Worm (Caenorhabditis elegans) whole organism, L1 larva: Measurements from ENCODE around the gene grwd-1.
A peak's percentile ranks its signal among the peaks of the same experiment; 100 is the strongest.

ENCODE experiments used
- C34B4.2 ChIP-seq: sonication (generic microtip); optimal IDR thresholded peaks from 2 replicates; lab custom pipeline; 2017; ENCODE audit warnings: mild to moderate bottlenecking, missing genetic modification characterization, missing compliant biosample characterization
- Y116A8C.19 ChIP-seq: sonication (generic microtip); optimal IDR thresholded peaks from 2 replicates; lab custom pipeline; 2016; ENCODE audit warnings: missing compliant biosample characterization, missing genetic modification characterization, borderline replicate concordance
- ama-1 ChIP-seq: fragments of 150-350 bp; optimal IDR thresholded peaks from 2 replicates; lab custom pipeline; 2014
- ceh-8 ChIP-seq: fragments of 200-800 bp; sonication (Bioruptor generic); optimal IDR thresholded peaks from 2 replicates; lab custom pipeline; 2018; ENCODE audit warnings: mild to moderate bottlenecking, missing genetic modification characterization, moderate library complexity, missing compliant biosample characterization
- ceh-82 ChIP-seq, 3 experiments: fragments of 150-350 bp in 1 of 3; sonication (generic microtip) in 2 of 3; optimal IDR thresholded peaks; 2 replicates each; lab custom pipeline; 2014 to 2017; ENCODE audit warnings: missing biosample characterization in 3 of 3, missing genetic modification characterization in 3 of 3
- ceh-88 ChIP-seq: fragments of 200-800 bp; sonication (Bioruptor generic); IDR thresholded peaks from 2 replicates; pipeline ENCODE4 v1.3.6; 2022; ENCODE audit warnings: missing genetic modification characterization, missing compliant biosample characterization
- ces-1 ChIP-seq: fragments of 150-350 bp; optimal IDR thresholded peaks from 2 replicates; lab custom pipeline; 2014; ENCODE audit warnings: missing biosample characterization, missing genetic modification reagents, missing genetic modification characterization
- dpl-1 ChIP-seq, 3 experiments: fragments of 150-350 bp in 2 of 3; sonication (generic microtip) in 1 of 3; optimal IDR thresholded peaks; 2 replicates each; lab custom pipeline; 2014 to 2017; ENCODE audit warnings: missing biosample characterization in 3 of 3, missing genetic modification characterization in 3 of 3, missing genetic modification reagents in 3 of 3
- efl-1 ChIP-seq, 4 experiments: fragments of 150-350 bp; optimal IDR thresholded peaks in 3 of 4; peaks in 1 of 4; 1 replicate in 1 of 4; 2 replicates in 3 of 4; lab custom pipeline; 2014; ENCODE audit warnings: missing biosample characterization in 2 of 4, missing genetic modification characterization in 2 of 4, missing genetic modification reagents in 2 of 4
- egl-27 ChIP-seq, 2 experiments: fragments of 150-350 bp in 1 of 2; sonication (generic microtip); optimal IDR thresholded peaks; 3 replicates each; lab custom pipeline; 2017 to 2018; ENCODE audit warnings: missing biosample characterization in 2 of 2, missing genetic modification characterization in 2 of 2, missing genetic modification reagents in 2 of 2
- elt-2 ChIP-seq: sonication (generic microtip); optimal IDR thresholded peaks from 2 replicates; lab custom pipeline; 2016; ENCODE audit warnings: missing genetic modification characterization, mild to moderate bottlenecking, inconsistent platforms, missing compliant biosample characterization, missing genetic modification reagents
- ets-5 ChIP-seq: fragments of 200-800 bp; sonication (Bioruptor generic); IDR thresholded peaks from 2 replicates; pipeline ENCODE4 v1.3.6; 2022; ENCODE audit warnings: missing genetic modification characterization, missing compliant biosample characterization
- fkh-4 ChIP-seq: sonication (generic microtip); optimal IDR thresholded peaks from 2 replicates; lab custom pipeline; 2016; ENCODE audit warnings: missing compliant biosample characterization, missing genetic modification characterization, borderline replicate concordance
- fkh-8 ChIP-seq: sonication (generic microtip); optimal IDR thresholded peaks from 2 replicates; lab custom pipeline; 2016; ENCODE audit warnings: mild to moderate bottlenecking, missing genetic modification characterization, missing compliant biosample characterization
- hlh-17 ChIP-seq: fragments of 200-800 bp; sonication (Bioruptor generic); optimal IDR thresholded peaks from 2 replicates; lab custom pipeline; 2018; ENCODE audit warnings: missing genetic modification characterization, mild to moderate bottlenecking, missing compliant biosample characterization, moderate library complexity, borderline replicate concordance
- hlh-4 ChIP-seq: sonication (generic microtip); optimal IDR thresholded peaks from 2 replicates; lab custom pipeline; 2016; ENCODE audit warnings: mild to moderate bottlenecking, missing genetic modification characterization, missing compliant biosample characterization
- hpl-2 ChIP-seq: fragments of 150-350 bp; optimal IDR thresholded peaks from 2 replicates; lab custom pipeline; 2014; ENCODE audit warnings: missing biosample characterization, missing genetic modification reagents, missing genetic modification characterization
- irx-1 ChIP-seq: sonication (generic microtip); optimal IDR thresholded peaks from 2 replicates; lab custom pipeline; 2016; ENCODE audit warnings: missing genetic modification characterization, missing compliant biosample characterization
- isw-1 ChIP-seq: fragments of 200-800 bp; sonication (Bioruptor generic); IDR thresholded peaks from 2 replicates; pipeline ENCODE4 v1.3.6; 2022; ENCODE audit warnings: missing genetic modification characterization, missing compliant biosample characterization
- lin-35 ChIP-seq, 2 experiments: fragments of 150-350 bp; optimal IDR thresholded peaks; 2 replicates each; lab custom pipeline; 2014; ENCODE audit warnings: missing biosample characterization in 2 of 2, missing genetic modification characterization in 2 of 2, missing genetic modification reagents in 2 of 2
- lin-39 ChIP-seq: fragments of 150-350 bp; optimal IDR thresholded peaks from 2 replicates; lab custom pipeline; 2014; ENCODE audit warnings: missing biosample characterization, missing genetic modification reagents, missing genetic modification characterization
- mab-9 ChIP-seq: fragments of 200-800 bp; sonication (Bioruptor generic); IDR thresholded peaks from 2 replicates; pipeline ENCODE4 v1.3.6; 2022; ENCODE audit warnings: missing genetic modification reagents, missing genetic modification characterization, missing compliant biosample characterization
- mef-2 ChIP-seq: fragments of 150-350 bp; optimal IDR thresholded peaks from 2 replicates; lab custom pipeline; 2014; ENCODE audit warnings: missing biosample characterization, missing genetic modification characterization
- mep-1 ChIP-seq: fragments of 150-350 bp; optimal IDR thresholded peaks from 2 replicates; lab custom pipeline; 2014; ENCODE audit warnings: missing biosample characterization, missing genetic modification characterization
- nhr-28 ChIP-seq: fragments of 150-350 bp; optimal IDR thresholded peaks from 2 replicates; lab custom pipeline; 2014; ENCODE audit warnings: missing biosample characterization, missing genetic modification characterization
- nhr-71 ChIP-seq: sonication (generic microtip); optimal IDR thresholded peaks from 2 replicates; lab custom pipeline; 2016; ENCODE audit warnings: mild to moderate bottlenecking, missing genetic modification characterization, moderate library complexity, missing compliant biosample characterization
- nhr-76 ChIP-seq: sonication (generic microtip); optimal IDR thresholded peaks from 2 replicates; lab custom pipeline; 2017; ENCODE audit warnings: missing biosample characterization, missing genetic modification characterization
- nhr-77 ChIP-seq: fragments of 150-350 bp; optimal IDR thresholded peaks from 2 replicates; lab custom pipeline; 2014; ENCODE audit warnings: missing biosample characterization, missing genetic modification characterization
- nhr-85 ChIP-seq: sonication (generic microtip); peaks from one replicate; lab custom pipeline; 2016; ENCODE audit warnings: missing genetic modification characterization, inconsistent platforms, missing compliant biosample characterization
- nhr-90 ChIP-seq: sonication (generic microtip); optimal IDR thresholded peaks from 2 replicates; lab custom pipeline; 2016; ENCODE audit warnings: mild to moderate bottlenecking, missing genetic modification characterization, missing compliant biosample characterization; ENCODE audit not compliant: poor library complexity
- pag-3 ChIP-seq: sonication (generic microtip); optimal IDR thresholded peaks from 2 replicates; lab custom pipeline; 2017; ENCODE audit warnings: missing genetic modification characterization, mild to moderate bottlenecking, missing compliant biosample characterization, antibody characterized with exemption, borderline replicate concordance; ENCODE audit not compliant: insufficient read depth
- pqm-1 ChIP-seq: sonication (generic microtip); optimal IDR thresholded peaks from 3 replicates; lab custom pipeline; 2017; ENCODE audit warnings: missing biosample characterization, missing genetic modification characterization
- rnt-1 ChIP-seq: sonication (generic microtip); optimal IDR thresholded peaks from 2 replicates; lab custom pipeline; 2016; ENCODE audit warnings: mild to moderate bottlenecking, missing genetic modification characterization, moderate library complexity, missing compliant biosample characterization
- skn-1 ChIP-seq: fragments of 150-350 bp; optimal IDR thresholded peaks from 2 replicates; lab custom pipeline; 2014; ENCODE audit warnings: missing biosample characterization, missing genetic modification characterization
- snpc-4 ChIP-seq: fragments of 150-350 bp; optimal IDR thresholded peaks from 2 replicates; lab custom pipeline; 2014; ENCODE audit warnings: missing biosample characterization, missing genetic modification characterization
- snu-23 ChIP-seq: sonication (generic microtip); optimal IDR thresholded peaks from 2 replicates; lab custom pipeline; 2016; ENCODE audit warnings: missing genetic modification characterization, missing compliant biosample characterization
- sptf-1 ChIP-seq: fragments of 150-350 bp; optimal IDR thresholded peaks from 2 replicates; lab custom pipeline; 2014; ENCODE audit warnings: missing biosample characterization, missing genetic modification characterization
- sup-37 ChIP-seq: fragments of 200-800 bp; sonication (Bioruptor generic); optimal IDR thresholded peaks from 2 replicates; lab custom pipeline; 2018; ENCODE audit warnings: mild to moderate bottlenecking, missing genetic modification characterization, missing compliant biosample characterization
- swsn-7 ChIP-seq: sonication (generic microtip); optimal IDR thresholded peaks from 2 replicates; lab custom pipeline; 2016; ENCODE audit warnings: missing genetic modification characterization, missing compliant biosample characterization
- tbx-2 ChIP-seq: sonication (generic microtip); optimal IDR thresholded peaks from 2 replicates; lab custom pipeline; 2016; ENCODE audit warnings: missing genetic modification characterization, missing compliant biosample characterization
- tlp-1 ChIP-seq: fragments of 150-350 bp; optimal IDR thresholded peaks from 2 replicates; lab custom pipeline; 2014; ENCODE audit warnings: missing biosample characterization, missing genetic modification characterization
- unc-62 ChIP-seq: fragments of 150-350 bp; optimal IDR thresholded peaks from 2 replicates; lab custom pipeline; 2014; ENCODE audit warnings: missing biosample characterization, missing genetic modification reagents, missing genetic modification characterization
- unc-86 ChIP-seq: sonication (generic microtip); optimal IDR thresholded peaks from 2 replicates; lab custom pipeline; 2016; ENCODE audit warnings: missing genetic modification characterization, missing compliant biosample characterization
- xbp-1 ChIP-seq: sonication (generic microtip); optimal IDR thresholded peaks from 2 replicates; lab custom pipeline; 2016; ENCODE audit warnings: missing genetic modification characterization, missing compliant biosample characterization
- zip-4 ChIP-seq: fragments of 200-800 bp; sonication (Bioruptor generic); optimal IDR thresholded peaks from 2 replicates; lab custom pipeline; 2018; ENCODE audit warnings: mild to moderate bottlenecking, missing genetic modification characterization, moderate library complexity, missing compliant biosample characterization
- ztf-11 ChIP-seq, 2 experiments: sonication (generic microtip); optimal IDR thresholded peaks; 2 replicates each; lab custom pipeline; 2016 to 2017; ENCODE audit warnings: missing genetic modification characterization in 2 of 2, missing biosample characterization in 1 of 2, missing compliant biosample characterization in 1 of 2
- ztf-4 ChIP-seq: fragments of 150-350 bp; optimal IDR thresholded peaks from 2 replicates; lab custom pipeline; 2014; ENCODE audit warnings: missing biosample characterization, missing genetic modification characterization

Gene grwd-1

ce11 chrIII:5185620-5186019 is 32.4 kb downstream of the grwd-1 start, which contains the start of gene pup-2:
Gene pup-2 (plus strand): TSS chrIII:5185920.
- TF ChIP-seq ama-1 (lab: Kevin White, UChicago) (no peak), fkh-8 (tag; lab: Kevin White, UChicago) (peak; percentile 10), ztf-4 (tag; lab: Kevin White, UChicago) (no peak)
- TF ChIP-seq, all 84 proteins: peak for 1

DNA sequence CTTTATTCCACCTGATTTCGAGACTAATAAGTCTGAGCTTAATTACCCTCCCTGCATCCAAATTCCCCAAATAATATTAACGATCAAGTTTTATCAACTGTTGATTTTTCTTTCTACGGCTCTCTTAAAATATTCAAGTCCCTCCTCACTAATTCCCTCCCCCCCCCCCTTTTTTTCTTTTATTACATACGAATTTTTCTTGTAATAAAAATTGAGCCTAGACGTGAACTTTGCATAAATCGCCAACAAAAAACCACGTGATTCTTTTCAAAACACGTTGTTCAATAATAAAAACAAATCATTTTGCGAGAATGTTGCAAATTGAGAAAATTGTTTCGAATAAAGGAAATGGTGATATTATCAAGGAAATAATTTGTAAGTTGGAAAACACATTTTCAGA is 35.2 kb downstream of the grwd-1 start, which contains the start of gene K10D2.8:
Gene K10D2.8, plus strand, starts transcription at position 301 of the 400 bp plus-strand sequence.
- no peak for TF ChIP-seq efl-1 (optimal IDR thresholded peaks at IDR 0.05; lab: Kevin White, UChicago)
- no peak for TF ChIP-seq efl-1 (GFP tag; optimal IDR thresholded peaks at IDR 0.05 in 1 of 2; lab: Kevin White, UChicago)

DNA sequence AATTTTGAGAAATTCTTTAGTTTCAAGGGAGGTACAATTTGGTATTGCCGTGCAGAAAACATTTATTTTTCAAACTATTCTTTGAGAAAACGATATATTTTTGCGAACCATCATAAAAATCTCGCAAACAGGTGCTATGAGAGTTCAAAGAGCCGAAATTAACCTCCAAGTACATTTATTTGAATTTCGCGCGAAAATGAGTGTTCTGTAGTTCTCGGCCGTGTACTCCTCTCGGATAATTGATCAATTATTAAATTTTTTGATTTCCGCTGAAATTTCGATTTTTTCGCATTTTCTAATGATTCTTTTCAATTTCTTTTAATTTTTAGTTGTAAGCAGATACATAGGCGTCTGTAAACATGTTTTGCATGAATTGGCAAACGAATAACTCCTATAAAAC is 36.9 kb downstream of the grwd-1 start:
- no peak for TF ChIP-seq ces-1 (GFP tag; lab: Kevin White, UChicago)
- TF ChIP-seq swsn-7 (tag; lab: Kevin White, UChicago) = peak; percentile 48
- no peak for TF ChIP-seq ztf-4 (tag; lab: Kevin White, UChicago)
- TF ChIP-seq hlh-17 (GFP tag; lab: Kevin White, UChicago) = no peak
- TF ChIP-seq nhr-90 = peak; percentile 70
- TF ChIP-seq mep-1 = no peak
- peak in 1 of 2 experiments; percentile 67 for TF ChIP-seq ztf-11 (tag; optimal IDR thresholded peaks at IDR 0.05; lab: Kevin White, UChicago)
- TF ChIP-seq ceh-82 (tag; optimal IDR thresholded peaks at IDR 0.05; lab: Kevin White, UChicago) = peak in 1 of 3 experiments; percentile 8
- TF ChIP-seq hlh-4 = no peak
- peak; percentile 22 for TF ChIP-seq elt-2 (tag; lab: Kevin White, UChicago)
- peak; percentile 70 for TF ChIP-seq nhr-71 (tag; lab: Kevin White, UChicago)
- peak; percentile 91 for TF ChIP-seq rnt-1
- TF ChIP-seq nhr-76 (tag; lab: Kevin White, UChicago) = no peak
- no peak for TF ChIP-seq lin-39 (tag; lab: Kevin White, UChicago)
- TF ChIP-seq hpl-2 (GFP tag; lab: Kevin White, UChicago) = no peak
- no peak for TF ChIP-seq isw-1
- TF ChIP-seq unc-62 (GFP tag; lab: Kevin White, UChicago) = no peak
- no peak for TF ChIP-seq pag-3 (tag; lab: Kevin White, UChicago)
- TF ChIP-seq nhr-28 = no peak
- no peak for TF ChIP-seq nhr-77 (tag; lab: Kevin White, UChicago)
- peak; percentile 84 to 92 (median 89) for TF ChIP-seq dpl-1 (GFP tag; optimal IDR thresholded peaks at IDR 0.05; lab: Kevin White, UChicago)
- TF ChIP-seq ceh-8 (GFP tag; lab: Kevin White, UChicago) = no peak
- peak; percentile 79 for TF ChIP-seq nhr-85 (tag; lab: Kevin White, UChicago)
- TF ChIP-seq unc-86 (tag; lab: Kevin White, UChicago) = no peak
- no peak for TF ChIP-seq snpc-4
- TF ChIP-seq pqm-1 = no peak
- peak; percentile 22 for TF ChIP-seq skn-1 (tag; lab: Kevin White, UChicago)
- no peak for TF ChIP-seq zip-4 (GFP tag; lab: Kevin White, UChicago)
- TF ChIP-seq ceh-88 (GFP tag; lab: Robert Waterston, UW) = no peak
- TF ChIP-seq fkh-4 = peak; percentile 56
- peak; percentile 50 for TF ChIP-seq xbp-1
- TF ChIP-seq Y116A8C.19 (tag; lab: Kevin White, UChicago) = no peak
- TF ChIP-seq sptf-1 (tag; lab: Kevin White, UChicago) = no peak
- TF ChIP-seq tlp-1 (tag; lab: Kevin White, UChicago) = no peak
- TF ChIP-seq mef-2 (tag; lab: Kevin White, UChicago) = no peak
- TF ChIP-seq efl-1 (optimal IDR thresholded peaks at IDR 0.05; lab: Kevin White, UChicago) = peak; percentile 91 to 93
- TF ChIP-seq efl-1 (GFP tag; optimal IDR thresholded peaks at IDR 0.05 in 1 of 2; lab: Kevin White, UChicago) = peak; percentile 90 to 99
- TF ChIP-seq snu-23 = peak; percentile 39
- peak; percentile 39 for TF ChIP-seq tbx-2 (tag; lab: Kevin White, UChicago)
- TF ChIP-seq lin-35 (GFP tag; optimal IDR thresholded peaks at IDR 0.05; lab: Kevin White, UChicago) = peak; percentile 85 to 93
- peak; percentile 72 for TF ChIP-seq irx-1 (tag; lab: Kevin White, UChicago)
- no peak for TF ChIP-seq sup-37 (GFP tag; lab: Kevin White, UChicago)
- TF ChIP-seq mab-9 (GFP tag; lab: Robert Waterston, UW) = no peak
- no peak for TF ChIP-seq ets-5 (GFP tag; lab: Robert Waterston, UW)
- TF ChIP-seq egl-27 (tag; optimal IDR thresholded peaks at IDR 0.05; lab: Kevin White, UChicago) = no peak
- no peak for TF ChIP-seq C34B4.2 (tag; lab: Kevin White, UChicago)
- no peak for TF ChIP-seq ama-1 (lab: Kevin White, UChicago)
